Fruit fly (Drosophila melanogaster): ENCODE measurements around the gene dos.
A peak's percentile ranks its signal among the peaks of the same experiment; 100 is the strongest.

Gene dos

DNA sequence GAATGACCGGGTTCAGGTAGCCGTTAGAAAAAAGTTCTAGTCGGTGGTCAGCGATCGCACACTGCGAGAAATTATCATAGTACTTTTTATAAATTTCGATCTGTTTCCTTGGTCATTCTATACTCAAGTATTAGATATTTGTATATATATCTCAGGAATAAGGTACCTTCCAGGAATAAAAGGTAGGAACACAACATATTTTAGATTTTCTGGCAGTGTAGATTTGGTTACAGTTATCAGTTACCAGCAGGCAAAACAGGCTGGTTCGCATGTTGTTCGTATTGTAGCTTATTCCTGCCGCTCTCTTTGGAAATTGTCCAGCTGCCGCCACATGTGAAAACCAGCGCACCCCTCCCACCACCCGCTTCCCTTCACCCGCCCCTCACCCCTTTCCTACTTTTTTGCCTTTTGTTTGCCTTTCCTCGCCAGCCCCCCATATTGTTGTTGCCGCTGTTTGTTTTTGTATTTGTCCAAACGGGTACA, 7.8 kb upstream of the dos start (continued):
- TF ChIP-seq Ssrp (tag; optimal IDR thresholded peaks at IDR 0.05) = peak; percentile 86
- peak; percentile 50 for TF ChIP-seq CG8089 (GFP tag; optimal IDR thresholded peaks at IDR 0.05)
- TF ChIP-seq CG33557 (GFP tag; optimal IDR thresholded peaks at IDR 0.05) = peak; percentile 74
- TF ChIP-seq CG15011 (GFP tag; optimal IDR thresholded peaks at IDR 0.05) = peak; percentile 73
- TF ChIP-seq jumu (GFP tag; optimal IDR thresholded peaks at IDR 0.05) = peak; percentile 75
- TF ChIP-seq Hmr (GFP tag; optimal IDR thresholded peaks at IDR 0.05) = peak; percentile 81
- peak; percentile 74 for TF ChIP-seq sob (GFP tag; IDR thresholded peaks at IDR 0.05)
- peak; percentile 73 for TF ChIP-seq D19B (GFP tag; optimal IDR thresholded peaks at IDR 0.05)
- peak; percentile 55 for TF ChIP-seq CG13894 (tag; optimal IDR thresholded peaks at IDR 0.05)
- peak; percentile 91 for TF ChIP-seq ap (GFP tag; IDR thresholded peaks at IDR 0.05)
- TF ChIP-seq CG4360 (GFP tag; IDR thresholded peaks at IDR 0.05) = peak; percentile 77
- peak; percentile 84 for TF ChIP-seq CG4820 (GFP tag; optimal IDR thresholded peaks at IDR 0.05)
- TF ChIP-seq CG7745 (tag; optimal IDR thresholded peaks at IDR 0.05) = no peak
- TF ChIP-seq yki (optimal IDR thresholded peaks at IDR 0.05) = no peak
- peak; percentile 77 for TF ChIP-seq nerfin-1 (tag; optimal IDR thresholded peaks at IDR 0.05)
- TF ChIP-seq Nf-YC (tag; optimal IDR thresholded peaks at IDR 0.05) = peak; percentile 43
- TF ChIP-seq CG10209 (GFP tag; optimal IDR thresholded peaks at IDR 0.05) = peak; percentile 85
- peak; percentile 86 for TF ChIP-seq PHDP (tag; optimal IDR thresholded peaks at IDR 0.05)
- peak; percentile 76 for TF ChIP-seq CG15514 (GFP tag; optimal IDR thresholded peaks at IDR 0.05)
- TF ChIP-seq chif (GFP tag; optimal IDR thresholded peaks at IDR 0.05) = peak; percentile 60 to 78
- peak; percentile 46 for TF ChIP-seq maf-S (GFP tag; optimal IDR thresholded peaks at IDR 0.05)
- TF ChIP-seq CG10654 (GFP tag; optimal IDR thresholded peaks at IDR 0.05) = peak; percentile 71
- TF ChIP-seq Side (GFP tag; optimal IDR thresholded peaks at IDR 0.05) = peak; percentile 58
- TF ChIP-seq Doc2 (GFP tag; IDR thresholded peaks at IDR 0.05) = peak; percentile 55; the same call in 1 of the 2 replicates
- peak; percentile 87 for TF ChIP-seq Dbx (GFP tag; IDR thresholded peaks at IDR 0.05)
- TF ChIP-seq insv (GFP tag; optimal IDR thresholded peaks at IDR 0.05) = peak in 1 of 2 experiments; percentile 44
- peak; percentile 61 for TF ChIP-seq gsb (GFP tag; IDR thresholded peaks at IDR 0.05)
- peak; percentile 90 for TF ChIP-seq nmo (GFP tag; optimal IDR thresholded peaks at IDR 0.05)
- TF ChIP-seq chm (GFP tag; IDR thresholded peaks at IDR 0.05) = peak; percentile 96
- peak; percentile 96 for TF ChIP-seq Ets65A (GFP tag)
- peak; percentile 9 for TF ChIP-seq CG12236 (GFP tag; optimal IDR thresholded peaks at IDR 0.05)
- TF ChIP-seq Oaz (GFP tag; IDR thresholded peaks at IDR 0.05) = peak; percentile 71
- no peak for TF ChIP-seq gt (GFP tag; IDR thresholded peaks at IDR 0.05)
- peak; percentile 91 for TF ChIP-seq CG1603 (tag; optimal IDR thresholded peaks at IDR 0.05)
- peak; percentile 61 for TF ChIP-seq tgo (GFP tag; IDR thresholded peaks at IDR 0.05)
- peak; percentile 70 for TF ChIP-seq Hand (GFP tag; optimal IDR thresholded peaks at IDR 0.05)
- peak; percentile 79 for TF ChIP-seq scrt (GFP tag; optimal IDR thresholded peaks at IDR 0.05)
- peak; percentile 69 for TF ChIP-seq oc (tag; optimal IDR thresholded peaks at IDR 0.05)
- peak; percentile 97 for TF ChIP-seq ci (GFP tag; IDR thresholded peaks at IDR 0.05)
- peak; percentile 53 for TF ChIP-seq CG33213 (GFP tag; optimal IDR thresholded peaks at IDR 0.05)
- peak; percentile 16 for TF ChIP-seq CG10565 (GFP tag; optimal IDR thresholded peaks at IDR 0.05)
- TF ChIP-seq Adf1 (GFP tag; IDR thresholded peaks at IDR 0.05) = peak; percentile 69
- peak; percentile 69 for TF ChIP-seq CG12155 (GFP tag; optimal IDR thresholded peaks at IDR 0.05)
- TF ChIP-seq Hey (tag; optimal IDR thresholded peaks at IDR 0.05) = no peak
- TF ChIP-seq CG4282 (GFP tag; optimal IDR thresholded peaks at IDR 0.05) = peak; percentile 42
- peak; percentile 26 for TF ChIP-seq CG14965 (GFP tag; optimal IDR thresholded peaks at IDR 0.05; ENCODE audit: borderline replicate concordance)
- no peak for TF ChIP-seq ftz-f1 (GFP tag; optimal IDR thresholded peaks at IDR 0.05)
- TF ChIP-seq CG3065 (GFP tag; optimal IDR thresholded peaks at IDR 0.05) = no peak
- peak; percentile 78 for TF ChIP-seq az2 (GFP tag; optimal IDR thresholded peaks at IDR 0.05)
- TF ChIP-seq CG14441 (GFP tag; IDR thresholded peaks at IDR 0.05) = peak; percentile 88
- peak; percentile 17 for TF ChIP-seq CG13123 (GFP tag; optimal IDR thresholded peaks at IDR 0.05)
